Worm (Caenorhabditis elegans): ENCODE data around the gene ZK1307.1.

ce11 chrII:9667382-9667781 lies 12.0 kb upstream of the ZK1307.1 start, which contains the start of gene ZK1320.11:
- TF ChIP-seq ztf-11 (tag; optimal IDR thresholded peaks at IDR 0.05) (no peak), nhr-10 (tag; optimal IDR thresholded peaks at IDR 0.05) (no peak), nhr-6 (tag; optimal IDR thresholded peaks at IDR 0.05) (no peak), mdl-1 (tag; optimal IDR thresholded peaks at IDR 0.05) (no peak), nhr-12 (tag; optimal IDR thresholded peaks at IDR 0.05) (no peak), lin-39 (tag; optimal IDR thresholded peaks at IDR 0.05) (no peak)
